Fruit fly (Drosophila melanogaster) S2 (cell line): ENCODE data around the gene Kdm3.

Experiments
- CG8478 ChIP-seq: fragments of >200 bp; optimal IDR thresholded peaks from 2 replicates; lab custom pipeline; 2018
- CTCF ChIP-seq, 2 experiments: fragments of >200 bp; optimal IDR thresholded peaks; 2 replicates each; lab custom pipeline; 2018

- TF ChIP-seq CG8478 (lab: Kevin White, UChicago) (no peak), CTCF (optimal IDR thresholded peaks at IDR 0.05; lab: Kevin White, UChicago) (no peak)
Measured at dm6 chr3R:9527907-9528842, 12.4 kb downstream of the Kdm3 start.
